Worm (Caenorhabditis elegans) whole organism, young adult: ENCODE data around the gene tin-9.2.

Experiments
- B0261.1 ChIP-seq: sonication (generic microtip); optimal IDR thresholded peaks from 2 replicates; lab custom pipeline; 2016; ENCODE audit warnings: mild to moderate bottlenecking, missing genetic modification characterization, moderate library complexity, missing compliant biosample characterization
- B0336.3 ChIP-seq: fragments of 200-800 bp; sonication (Bioruptor generic); IDR thresholded peaks from 2 replicates; pipeline ENCODE4 v1.3.6; 2022; ENCODE audit warnings: missing genetic modification characterization, missing compliant biosample characterization
- C17E4.6 ChIP-seq: fragments of 200-800 bp; sonication (Bioruptor generic); IDR thresholded peaks from 2 replicates; pipeline ENCODE4 v1.3.6; 2022; ENCODE audit warnings: missing genetic modification reagents, missing genetic modification characterization, missing compliant biosample characterization
- F37B4.10 ChIP-seq: fragments of 200-800 bp; sonication (Bioruptor generic); IDR thresholded peaks from 2 replicates; pipeline ENCODE4 v1.3.6; 2022; ENCODE audit warnings: missing genetic modification characterization, missing compliant biosample characterization
- F49E8.2 ChIP-seq: sonication (generic microtip); optimal IDR thresholded peaks from 3 replicates; lab custom pipeline; 2017; ENCODE audit warnings: missing genetic modification characterization, mild to moderate bottlenecking, missing compliant biosample characterization, antibody characterized with exemption, moderate library complexity; ENCODE audit not compliant: insufficient read depth
- F52B5.7 ChIP-seq: sonication (generic microtip); optimal IDR thresholded peaks from 2 replicates; lab custom pipeline; 2016; ENCODE audit warnings: mild to moderate bottlenecking, missing genetic modification characterization, missing compliant biosample characterization
- F57A8.1 ChIP-seq: fragments of 200-800 bp; sonication (Bioruptor generic); optimal IDR thresholded peaks from 2 replicates; lab custom pipeline; 2018; ENCODE audit warnings: mild to moderate bottlenecking, missing genetic modification characterization, moderate library complexity, missing compliant biosample characterization
- Y53G8AR.9 ChIP-seq: fragments of 200-800 bp; sonication (Bioruptor generic); conservative IDR thresholded peaks from 2 replicates; pipeline ENCODE4 v1.3.6; 2022; ENCODE audit warnings: missing genetic modification reagents, missing genetic modification characterization, missing compliant biosample characterization
- Y56A3A.18 ChIP-seq: fragments of 200-800 bp; sonication (Bioruptor generic); IDR thresholded peaks from 2 replicates; pipeline ENCODE4 v1.3.6; 2022; ENCODE audit warnings: missing genetic modification reagents, missing genetic modification characterization, missing compliant biosample characterization
- Y67H2A.10 ChIP-seq: fragments of 200-800 bp; sonication (Bioruptor generic); conservative IDR thresholded peaks from 2 replicates; pipeline ENCODE4 v1.3.6; 2022; ENCODE audit warnings: missing genetic modification reagents, missing genetic modification characterization, missing compliant biosample characterization
- ama-1 ChIP-seq, 3 experiments: fragments of 150-350 bp in 1 of 3; sonication (generic microtip) in 2 of 3; optimal IDR thresholded peaks; 2 replicates each; lab custom pipeline; 2014 to 2018; ENCODE audit warnings: missing biosample characterization in 2 of 3, missing genetic modification characterization in 2 of 3, missing genetic modification reagents in 2 of 3
- atf-7 ChIP-seq: sonication (generic microtip); optimal IDR thresholded peaks from 2 replicates; lab custom pipeline; 2017; ENCODE audit warnings: mild to moderate bottlenecking, missing genetic modification characterization, missing compliant biosample characterization
- cebp-1 ChIP-seq, 2 experiments: fragments of 200-800 bp in 1 of 2; sonication (Bioruptor generic) in 1 of 2; sonication (generic microtip) in 1 of 2; IDR thresholded peaks in 1 of 2; optimal IDR thresholded peaks in 1 of 2; 2 replicates each; pipeline versions ENCODE4 v1.3.6 to Lab custom; 2017 to 2022; ENCODE audit warnings: missing compliant biosample characterization in 2 of 2, missing genetic modification characterization in 2 of 2, mild to moderate bottlenecking in 1 of 2, missing genetic modification reagents in 1 of 2, moderate library complexity in 1 of 2
- cebp-2 ChIP-seq: fragments of 200-800 bp; sonication (Bioruptor generic); IDR thresholded peaks from 2 replicates; pipeline ENCODE4 v1.3.6; 2022; ENCODE audit warnings: missing genetic modification characterization, missing compliant biosample characterization
- ceh-100 ChIP-seq: fragments of 200-800 bp; sonication (Bioruptor generic); IDR thresholded peaks from 2 replicates; pipeline ENCODE4 v1.3.6; 2022; ENCODE audit warnings: missing genetic modification reagents, missing genetic modification characterization, missing compliant biosample characterization
- ceh-40 ChIP-seq: fragments of 200-800 bp; sonication (Bioruptor generic); IDR thresholded peaks from 2 replicates; pipeline ENCODE4 v1.3.6; 2022; ENCODE audit warnings: missing genetic modification characterization, missing compliant biosample characterization
- ets-4 ChIP-seq: fragments of 200-800 bp; sonication (Bioruptor generic); optimal IDR thresholded peaks from 2 replicates; lab custom pipeline; 2018; ENCODE audit warnings: mild to moderate bottlenecking, missing genetic modification characterization, missing compliant biosample characterization
- fkh-3 ChIP-seq: sonication (generic microtip); optimal IDR thresholded peaks from 2 replicates; lab custom pipeline; 2016; ENCODE audit warnings: mild to moderate bottlenecking, missing genetic modification characterization, missing compliant biosample characterization
- hmg-1.2 ChIP-seq: fragments of 200-800 bp; sonication (Bioruptor generic); IDR thresholded peaks from 2 replicates; pipeline ENCODE4 v1.3.6; 2022; ENCODE audit warnings: missing genetic modification reagents, missing genetic modification characterization, missing compliant biosample characterization
- let-526 ChIP-seq: fragments of 200-800 bp; sonication (Bioruptor generic); IDR thresholded peaks from 2 replicates; pipeline ENCODE4 v1.3.6; 2022; ENCODE audit warnings: missing genetic modification reagents, missing genetic modification characterization, missing compliant biosample characterization
- lin-26 ChIP-seq: fragments of 200-800 bp; sonication (Bioruptor generic); IDR thresholded peaks from 2 replicates; pipeline ENCODE4 v1.3.6; 2022; ENCODE audit warnings: missing genetic modification reagents, missing genetic modification characterization, missing compliant biosample characterization
- lsy-27 ChIP-seq: sonication (generic microtip); optimal IDR thresholded peaks from 2 replicates; lab custom pipeline; 2017; ENCODE audit warnings: missing genetic modification characterization, mild to moderate bottlenecking, missing compliant biosample characterization, antibody characterized with exemption, missing genotype, borderline replicate concordance; ENCODE audit not compliant: insufficient read depth
- madf-3 ChIP-seq: fragments of 200-800 bp; sonication (Bioruptor generic); IDR thresholded peaks from 2 replicates; pipeline ENCODE4 v1.3.6; 2022; ENCODE audit warnings: missing genetic modification reagents, missing genetic modification characterization, missing compliant biosample characterization
- madf-8 ChIP-seq: fragments of 200-800 bp; sonication (Bioruptor generic); conservative IDR thresholded peaks from 2 replicates; pipeline ENCODE4 v1.3.6; 2022; ENCODE audit warnings: missing genetic modification reagents, missing genetic modification characterization, missing compliant biosample characterization
- mes-4 ChIP-seq: sonication (generic microtip); optimal IDR thresholded peaks from 2 replicates; lab custom pipeline; 2016; ENCODE audit warnings: missing genotype, missing genetic modification characterization, missing compliant biosample characterization
- mxl-1 ChIP-seq: sonication (generic microtip); optimal IDR thresholded peaks from 2 replicates; lab custom pipeline; 2016; ENCODE audit warnings: missing genetic modification characterization, missing compliant biosample characterization
- nhr-120 ChIP-seq: fragments of 200-800 bp; sonication (Bioruptor generic); IDR thresholded peaks from 2 replicates; pipeline ENCODE4 v1.3.6; 2022; ENCODE audit warnings: missing genetic modification characterization, missing compliant biosample characterization
- nhr-80 ChIP-seq: sonication (generic microtip); optimal IDR thresholded peaks from 2 replicates; lab custom pipeline; 2016; ENCODE audit warnings: missing genetic modification characterization, missing compliant biosample characterization
- nhr-90 ChIP-seq: sonication (generic microtip); optimal IDR thresholded peaks from 2 replicates; lab custom pipeline; 2016; ENCODE audit warnings: missing genotype, mild to moderate bottlenecking, missing genetic modification characterization, missing compliant biosample characterization
- pbrm-1 ChIP-seq: fragments of 200-800 bp; sonication (Bioruptor generic); IDR thresholded peaks from 2 replicates; pipeline ENCODE4 v1.3.6; 2022; ENCODE audit warnings: missing genetic modification reagents, missing genetic modification characterization, missing compliant biosample characterization
- rec-8 ChIP-seq, 2 experiments: sonication (generic microtip); optimal IDR thresholded peaks; 2 replicates each; lab custom pipeline; 2016; ENCODE audit warnings: mild to moderate bottlenecking in 2 of 2, missing genetic modification characterization in 2 of 2, missing genetic modification reagents in 2 of 2, missing genotype in 2 of 2, missing biosample characterization in 1 of 2, missing compliant biosample characterization in 1 of 2, moderate library complexity in 1 of 2
- sdz-38 ChIP-seq: sonication (generic microtip); optimal IDR thresholded peaks from 2 replicates; lab custom pipeline; 2016; ENCODE audit warnings: missing genotype, missing genetic modification characterization, missing compliant biosample characterization
- sea-2 ChIP-seq: fragments of 200-800 bp; sonication (Bioruptor generic); IDR thresholded peaks from 2 replicates; pipeline ENCODE4 v1.3.6; 2022; ENCODE audit warnings: missing genetic modification characterization, missing compliant biosample characterization
- snpc-1.1 ChIP-seq: sonication (generic microtip); optimal IDR thresholded peaks from 2 replicates; lab custom pipeline; 2017; ENCODE audit warnings: missing genetic modification characterization, mild to moderate bottlenecking, missing compliant biosample characterization, antibody characterized with exemption, moderate library complexity, missing genotype, missing genetic modification reagents; ENCODE audit not compliant: insufficient read depth
- sptf-2 ChIP-seq: fragments of 200-800 bp; sonication (Bioruptor generic); optimal IDR thresholded peaks from 2 replicates; lab custom pipeline; 2018; ENCODE audit warnings: mild to moderate bottlenecking, missing genetic modification characterization, missing compliant biosample characterization
- tbx-9 ChIP-seq: sonication (generic microtip); optimal IDR thresholded peaks from 2 replicates; lab custom pipeline; 2016; ENCODE audit warnings: borderline replicate concordance, missing genetic modification characterization, inconsistent platforms, missing compliant biosample characterization
- tlf-1 ChIP-seq: fragments of 200-800 bp; sonication (Bioruptor generic); optimal IDR thresholded peaks from 2 replicates; lab custom pipeline; 2018; ENCODE audit warnings: mild to moderate bottlenecking, missing genetic modification characterization, missing compliant biosample characterization
- unc-130 ChIP-seq: sonication (generic microtip); optimal IDR thresholded peaks from 2 replicates; lab custom pipeline; 2016; ENCODE audit warnings: missing genetic modification reagents, missing genetic modification characterization, missing compliant biosample characterization
- xnd-1 ChIP-seq: sonication (generic microtip); optimal IDR thresholded peaks from 2 replicates; lab custom pipeline; 2016; ENCODE audit warnings: missing genotype, missing genetic modification reagents, missing genetic modification characterization, missing compliant biosample characterization
- ztf-22 ChIP-seq: fragments of 200-800 bp; sonication (Bioruptor generic); optimal IDR thresholded peaks from 2 replicates; lab custom pipeline; 2018; ENCODE audit warnings: mild to moderate bottlenecking, missing genetic modification characterization, moderate library complexity, missing compliant biosample characterization
- ztf-25 ChIP-seq: fragments of 200-800 bp; sonication (Bioruptor generic); IDR thresholded peaks from 2 replicates; pipeline ENCODE4 v1.3.6; 2022; ENCODE audit warnings: missing genetic modification reagents, missing genetic modification characterization, missing compliant biosample characterization
- ztf-28 ChIP-seq: fragments of 200-800 bp; sonication (Bioruptor generic); IDR thresholded peaks from 2 replicates; pipeline ENCODE4 v1.3.6; 2022; ENCODE audit warnings: missing genetic modification reagents, missing genetic modification characterization, missing compliant biosample characterization
- ztf-3 ChIP-seq: fragments of 200-800 bp; sonication (Bioruptor generic); optimal IDR thresholded peaks from 2 replicates; lab custom pipeline; 2018; ENCODE audit warnings: mild to moderate bottlenecking, missing genetic modification characterization, missing compliant biosample characterization

Gene tin-9.2

DNA sequence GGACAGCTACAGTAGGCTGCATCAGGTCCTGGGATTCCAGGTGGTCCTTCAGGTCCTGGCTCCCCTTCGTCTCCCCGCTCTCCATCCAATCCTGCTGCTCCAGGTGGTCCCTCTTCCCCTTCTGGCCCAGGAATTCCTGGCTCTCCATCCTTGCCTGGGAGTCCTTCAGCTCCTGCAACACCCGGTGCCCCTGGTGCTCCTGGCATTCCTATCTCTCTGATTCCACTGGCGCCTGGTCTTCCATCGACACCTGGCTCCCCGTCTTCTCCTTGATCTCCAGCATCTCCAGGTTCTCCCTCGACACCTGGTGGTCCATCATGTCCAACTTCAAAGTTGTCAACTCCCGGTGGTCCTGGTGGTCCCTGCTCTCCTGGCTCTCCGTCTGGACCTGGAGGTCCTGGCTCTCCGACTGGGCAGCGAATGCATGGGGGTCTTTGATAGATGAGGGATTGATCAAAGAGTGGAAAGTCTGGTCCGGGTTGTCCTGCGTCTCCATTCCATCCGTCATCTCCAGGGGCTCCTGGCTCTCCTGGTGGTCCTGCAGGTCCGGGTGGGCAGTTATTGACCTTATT is 9.0 kb upstream of the tin-9.2 start (continued):
- TF ChIP-seq ets-4 (no peak), sea-2 (GFP tag; lab: Robert Waterston, UW) (no peak), cebp-2 (GFP tag; lab: Robert Waterston, UW) (0 out of 2 replicates have a peak, but pooled peaks have one; percentile 18), pbrm-1 (0 out of 2 replicates have a peak, but pooled peaks have one; percentile 19), nhr-90 (tag; lab: Kevin White, UChicago) (no peak), mxl-1 (tag; lab: Kevin White, UChicago) (no peak), cebp-1 (GFP tag; IDR thresholded peaks at IDR 0.05; lab: Robert Waterston, UW) (no peak), cebp-1 (tag; optimal IDR thresholded peaks at IDR 0.05; lab: Kevin White, UChicago) (no peak), Y56A3A.18 (no peak), ztf-28 (GFP tag; lab: Robert Waterston, UW) (no peak), mes-4 (tag; lab: Kevin White, UChicago) (no peak), B0336.3 (no peak)

DNA sequence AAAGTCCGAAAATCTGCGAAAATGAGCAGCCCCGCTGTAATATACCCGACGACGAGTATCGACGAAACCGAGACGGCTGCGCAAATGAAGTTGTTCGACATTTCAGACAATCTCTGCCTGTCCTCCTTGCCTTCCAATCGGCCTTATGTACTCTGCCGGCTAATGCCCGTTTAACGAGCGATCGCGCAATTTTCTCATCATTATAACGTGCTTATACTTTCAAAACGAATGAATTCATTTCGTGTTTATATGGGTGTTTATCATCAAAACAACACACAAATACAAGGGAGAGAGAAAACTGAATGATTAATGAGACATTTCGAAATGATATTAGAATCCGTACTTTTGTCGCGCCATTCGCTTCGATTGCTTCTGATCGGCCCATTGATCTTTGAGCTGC is 7.8 kb upstream of the tin-9.2 start, which contains the start of gene col-132:
Gene col-132, minus strand, starts transcription at position 101 of the 400 bp plus-strand sequence.
- TF ChIP-seq ama-1 (optimal IDR thresholded peaks at IDR 0.05; lab: Kevin White, UChicago) (no peak), ama-1 (GFP tag; optimal IDR thresholded peaks at IDR 0.05; lab: Kevin White, UChicago) (no peak), fkh-3 (no peak), sdz-38 (tag; lab: Kevin White, UChicago) (no peak), tbx-9 (tag; lab: Kevin White, UChicago) (no peak), mes-4 (tag; lab: Kevin White, UChicago) (no peak), ztf-22 (GFP tag; lab: Kevin White, UChicago) (no peak), B0261.1 (no peak), lin-26 (GFP tag; lab: Robert Waterston, UW) (no peak), Y67H2A.10 (GFP tag; lab: Robert Waterston, UW) (no peak), nhr-120 (GFP tag; lab: Robert Waterston, UW) (no peak), ztf-28 (GFP tag; lab: Robert Waterston, UW) (no peak), ztf-3 (GFP tag; lab: Kevin White, UChicago) (no peak), let-526 (no peak), atf-7 (tag; lab: Kevin White, UChicago) (no peak), sptf-2 (GFP tag; lab: Kevin White, UChicago) (no peak)
- TF ChIP-seq, all 124 proteins: peak for 0

DNA sequence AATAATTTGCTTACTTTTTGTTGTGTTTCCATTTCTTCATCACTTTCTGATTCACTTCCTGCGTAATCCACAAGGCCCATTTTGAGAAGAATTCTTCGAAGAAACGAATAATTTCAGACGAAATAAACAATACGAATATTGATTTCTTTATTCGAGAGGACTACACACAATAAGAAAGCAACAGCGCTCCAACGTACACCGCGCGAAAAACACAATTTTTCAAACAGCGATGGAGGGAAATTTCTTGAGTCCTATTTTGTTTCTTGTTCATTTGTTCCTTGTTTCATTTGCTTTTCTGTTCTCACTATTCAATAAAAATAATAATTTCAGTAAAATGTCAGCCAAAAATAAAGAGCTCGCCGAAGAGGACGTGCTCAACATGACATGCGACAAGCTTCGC is 5.1 kb upstream of the tin-9.2 start, which contains the start of the genes prcc-1 and C39E9.12:
Gene prcc-1, minus strand, starts transcription at position 119 of the 400 bp plus-strand sequence.
Gene C39E9.12, plus strand, starts transcription at position 331 of the 400 bp plus-strand sequence.
- TF ChIP-seq rec-8 (tag; optimal IDR thresholded peaks at IDR 0.05; lab: Kevin White, UChicago) (no peak), unc-130 (peak; percentile 69), nhr-120 (GFP tag; lab: Robert Waterston, UW) (no peak), xnd-1 (tag; lab: Kevin White, UChicago) (peak; percentile 80), F52B5.7 (tag; lab: Kevin White, UChicago) (no peak), ama-1 (optimal IDR thresholded peaks at IDR 0.05; lab: Kevin White, UChicago) (no peak), ama-1 (GFP tag; optimal IDR thresholded peaks at IDR 0.05; lab: Kevin White, UChicago) (no peak), snpc-1.1 (tag; lab: Kevin White, UChicago) (peak; percentile 58), C17E4.6 (GFP tag; lab: Robert Waterston, UW) (no peak), Y53G8AR.9 (GFP tag; lab: Robert Waterston, UW) (0 out of 2 replicates have a peak, but pooled peaks have one; percentile 13), madf-8 (GFP tag; lab: Robert Waterston, UW) (peak; percentile 84), lin-26 (GFP tag; lab: Robert Waterston, UW) (no peak), Y67H2A.10 (GFP tag; lab: Robert Waterston, UW) (no peak), madf-3 (GFP tag; lab: Robert Waterston, UW) (peak; percentile 72), hmg-1.2 (GFP tag; lab: Robert Waterston, UW) (peak; percentile 53; the same call in 1 of the 2 replicates), ztf-25 (GFP tag; lab: Robert Waterston, UW) (no peak), sptf-2 (GFP tag; lab: Kevin White, UChicago) (no peak), F37B4.10 (GFP tag; lab: Robert Waterston, UW) (no peak), lsy-27 (tag; lab: Kevin White, UChicago) (no peak), F57A8.1 (GFP tag; lab: Kevin White, UChicago) (no peak), ceh-100 (GFP tag; lab: Robert Waterston, UW) (peak; percentile 54; the same call in 1 of the 2 replicates), tlf-1 (GFP tag; lab: Kevin White, UChicago) (peak; percentile 44), F49E8.2 (tag; lab: Kevin White, UChicago) (peak; percentile 9), ceh-40 (no peak), nhr-80 (tag; lab: Kevin White, UChicago) (no peak)
